Worm (Caenorhabditis elegans): ENCODE measurements around the gene srx-130.

- no peak for TF ChIP-seq dao-5 (tag; optimal IDR thresholded peaks at IDR 0.05)
- TF ChIP-seq him-1 (tag; optimal IDR thresholded peaks at IDR 0.05) = no peak
Measured at ce11 chrV:13858906-13859305, 15.7 kb downstream of the srx-130 start, which contains the start of gene srx-135.

Measured in whole organism, L4/young adult.